Worm (Caenorhabditis elegans) whole organism, young adult: ENCODE results near the gene F44E5.17.

ENCODE experiments used
- B0019.2 ChIP-seq: fragments of 200-800 bp; sonication (Bioruptor generic); conservative IDR thresholded peaks from 2 replicates; pipeline ENCODE4 v1.3.6; 2022; ENCODE audit warnings: missing genetic modification reagents, missing genetic modification characterization, missing compliant biosample characterization
- B0035.1 ChIP-seq: sonication (generic microtip); optimal IDR thresholded peaks from 2 replicates; lab custom pipeline; 2016; ENCODE audit warnings: missing genetic modification characterization, mild to moderate bottlenecking, missing compliant biosample characterization, missing genotype, missing genetic modification reagents
- F33H1.4 ChIP-seq: fragments of 200-800 bp; sonication (Bioruptor generic); IDR thresholded peaks from 2 replicates; pipeline ENCODE4 v1.3.6; 2022; ENCODE audit warnings: missing genetic modification reagents, missing genetic modification characterization, missing compliant biosample characterization
- F52B5.7 ChIP-seq: sonication (generic microtip); optimal IDR thresholded peaks from 2 replicates; lab custom pipeline; 2016; ENCODE audit warnings: mild to moderate bottlenecking, missing genetic modification characterization, missing compliant biosample characterization
- F57A8.1 ChIP-seq: fragments of 200-800 bp; sonication (Bioruptor generic); optimal IDR thresholded peaks from 2 replicates; lab custom pipeline; 2018; ENCODE audit warnings: mild to moderate bottlenecking, missing genetic modification characterization, moderate library complexity, missing compliant biosample characterization
- F57C9.4 ChIP-seq: sonication (generic microtip); optimal IDR thresholded peaks from 2 replicates; lab custom pipeline; 2017; ENCODE audit warnings: mild to moderate bottlenecking, missing genetic modification characterization, missing compliant biosample characterization
- T07F8.4 ChIP-seq: sonication (generic microtip); optimal IDR thresholded peaks from 2 replicates; lab custom pipeline; 2016; ENCODE audit warnings: mild to moderate bottlenecking, missing genetic modification characterization, moderate library complexity, missing compliant biosample characterization
- Y67H2A.10 ChIP-seq: fragments of 200-800 bp; sonication (Bioruptor generic); conservative IDR thresholded peaks from 2 replicates; pipeline ENCODE4 v1.3.6; 2022; ENCODE audit warnings: missing genetic modification reagents, missing genetic modification characterization, missing compliant biosample characterization
- Y79H2A.3 ChIP-seq: fragments of 200-800 bp; sonication (Bioruptor generic); conservative IDR thresholded peaks from 2 replicates; pipeline ENCODE4 v1.3.6; 2022; ENCODE audit warnings: missing genetic modification reagents, missing genetic modification characterization, missing compliant biosample characterization
- Y95B8A.8 ChIP-seq: fragments of 200-800 bp; sonication (Bioruptor generic); IDR thresholded peaks from 2 replicates; pipeline ENCODE4 v1.3.6; 2022; ENCODE audit warnings: missing genetic modification reagents, missing genetic modification characterization, missing compliant biosample characterization
- ZK185.1 ChIP-seq: sonication (generic microtip); optimal IDR thresholded peaks from 2 replicates; lab custom pipeline; 2016; ENCODE audit warnings: mild to moderate bottlenecking, missing genetic modification characterization, missing compliant biosample characterization; ENCODE audit not compliant: poor library complexity, severe bottlenecking
- ama-1 ChIP-seq, 3 experiments: fragments of 150-350 bp in 1 of 3; sonication (generic microtip) in 2 of 3; optimal IDR thresholded peaks; 2 replicates each; lab custom pipeline; 2014 to 2018; ENCODE audit warnings: missing biosample characterization in 2 of 3, missing genetic modification characterization in 2 of 3, missing genetic modification reagents in 2 of 3
- attf-3 ChIP-seq: fragments of 200-800 bp; sonication (Bioruptor generic); conservative IDR thresholded peaks from 2 replicates; pipeline ENCODE4 v1.3.6; 2022; ENCODE audit warnings: missing genetic modification reagents, missing genetic modification characterization, missing compliant biosample characterization
- ccch-3 ChIP-seq: fragments of 200-800 bp; sonication (Bioruptor generic); optimal IDR thresholded peaks from 2 replicates; lab custom pipeline; 2018; ENCODE audit warnings: mild to moderate bottlenecking, missing genetic modification characterization, missing compliant biosample characterization
- cebp-2 ChIP-seq: fragments of 200-800 bp; sonication (Bioruptor generic); IDR thresholded peaks from 2 replicates; pipeline ENCODE4 v1.3.6; 2022; ENCODE audit warnings: missing genetic modification characterization, missing compliant biosample characterization
- ceh-100 ChIP-seq: fragments of 200-800 bp; sonication (Bioruptor generic); IDR thresholded peaks from 2 replicates; pipeline ENCODE4 v1.3.6; 2022; ENCODE audit warnings: missing genetic modification reagents, missing genetic modification characterization, missing compliant biosample characterization
- ceh-58 ChIP-seq: fragments of 200-800 bp; sonication (Bioruptor generic); IDR thresholded peaks from 2 replicates; pipeline ENCODE4 v1.3.6; 2022; ENCODE audit warnings: missing genetic modification characterization, missing compliant biosample characterization
- ceh-91 ChIP-seq: fragments of 200-800 bp; sonication (Bioruptor generic); IDR thresholded peaks from 2 replicates; pipeline ENCODE4 v1.3.6; 2022; ENCODE audit warnings: missing genetic modification reagents, missing genetic modification characterization, missing compliant biosample characterization
- dox-1 ChIP-seq: fragments of 200-800 bp; sonication (Bioruptor generic); IDR thresholded peaks from 2 replicates; pipeline ENCODE4 v1.3.6; 2022; ENCODE audit warnings: missing genetic modification reagents, missing genetic modification characterization, missing compliant biosample characterization
- efl-1 ChIP-seq: fragments of 150-350 bp; optimal IDR thresholded peaks from 2 replicates; lab custom pipeline; 2014; ENCODE audit warnings: missing biosample characterization, missing genetic modification reagents, missing genetic modification characterization
- ets-4 ChIP-seq: fragments of 200-800 bp; sonication (Bioruptor generic); optimal IDR thresholded peaks from 2 replicates; lab custom pipeline; 2018; ENCODE audit warnings: mild to moderate bottlenecking, missing genetic modification characterization, missing compliant biosample characterization
- gei-17 ChIP-seq: fragments of 200-800 bp; sonication (Bioruptor generic); optimal IDR thresholded peaks from 2 replicates; lab custom pipeline; 2018; ENCODE audit warnings: mild to moderate bottlenecking, missing genetic modification characterization, missing compliant biosample characterization
- hlh-12 ChIP-seq: sonication (generic microtip); optimal IDR thresholded peaks from 2 replicates; lab custom pipeline; 2016; ENCODE audit warnings: missing genetic modification characterization, missing compliant biosample characterization
- hmg-1.2 ChIP-seq: fragments of 200-800 bp; sonication (Bioruptor generic); IDR thresholded peaks from 2 replicates; pipeline ENCODE4 v1.3.6; 2022; ENCODE audit warnings: missing genetic modification reagents, missing genetic modification characterization, missing compliant biosample characterization
- lin-40 ChIP-seq: sonication (generic microtip); optimal IDR thresholded peaks from 2 replicates; lab custom pipeline; 2016; ENCODE audit warnings: missing genetic modification characterization, mild to moderate bottlenecking, missing compliant biosample characterization, missing genotype, missing genetic modification reagents
- madf-6 ChIP-seq: fragments of 200-800 bp; sonication (Bioruptor generic); IDR thresholded peaks from 2 replicates; pipeline ENCODE4 v1.3.6; 2022; ENCODE audit warnings: missing genetic modification reagents, missing genetic modification characterization, missing compliant biosample characterization
- madf-8 ChIP-seq: fragments of 200-800 bp; sonication (Bioruptor generic); conservative IDR thresholded peaks from 2 replicates; pipeline ENCODE4 v1.3.6; 2022; ENCODE audit warnings: missing genetic modification reagents, missing genetic modification characterization, missing compliant biosample characterization
- mcd-1 ChIP-seq: fragments of 200-800 bp; sonication (Bioruptor generic); IDR thresholded peaks from 2 replicates; pipeline ENCODE4 v1.3.6; 2022; ENCODE audit warnings: missing genetic modification reagents, missing genetic modification characterization, missing compliant biosample characterization
- mes-4 ChIP-seq: sonication (generic microtip); optimal IDR thresholded peaks from 2 replicates; lab custom pipeline; 2016; ENCODE audit warnings: missing genotype, missing genetic modification characterization, missing compliant biosample characterization
- nfya-1 ChIP-seq: sonication (generic microtip); optimal IDR thresholded peaks from 2 replicates; lab custom pipeline; 2017; ENCODE audit warnings: antibody characterized with exemption, missing compliant biosample characterization, missing genetic modification characterization, borderline replicate concordance; ENCODE audit not compliant: insufficient read depth
- nfya-2 ChIP-seq: fragments of 200-800 bp; sonication (Bioruptor generic); IDR thresholded peaks from 2 replicates; pipeline ENCODE4 v1.3.6; 2022; ENCODE audit warnings: missing genetic modification reagents, missing genetic modification characterization, missing compliant biosample characterization
- nhr-179 ChIP-seq: sonication (generic microtip); optimal IDR thresholded peaks from 2 replicates; lab custom pipeline; 2016; ENCODE audit warnings: mild to moderate bottlenecking, missing genetic modification characterization, missing compliant biosample characterization
- nhr-27 ChIP-seq: fragments of 200-800 bp; sonication (Bioruptor generic); optimal IDR thresholded peaks from 2 replicates; lab custom pipeline; 2018; ENCODE audit warnings: mild to moderate bottlenecking, missing genetic modification characterization, moderate library complexity, missing compliant biosample characterization
- pbrm-1 ChIP-seq: fragments of 200-800 bp; sonication (Bioruptor generic); IDR thresholded peaks from 2 replicates; pipeline ENCODE4 v1.3.6; 2022; ENCODE audit warnings: missing genetic modification reagents, missing genetic modification characterization, missing compliant biosample characterization
- rpc-1 ChIP-seq, 2 experiments: fragments of 150-350 bp in 1 of 2; sonication (generic microtip) in 1 of 2; optimal IDR thresholded peaks; 2 replicates each; lab custom pipeline; 2014 to 2018; ENCODE audit warnings: missing biosample characterization in 1 of 2, missing genetic modification characterization in 1 of 2, missing genetic modification reagents in 1 of 2, missing genotype in 1 of 2
- sdz-38 ChIP-seq: sonication (generic microtip); optimal IDR thresholded peaks from 2 replicates; lab custom pipeline; 2016; ENCODE audit warnings: missing genotype, missing genetic modification characterization, missing compliant biosample characterization
- snpc-3.4 ChIP-seq: sonication (generic microtip); optimal IDR thresholded peaks from 2 replicates; lab custom pipeline; 2017; ENCODE audit warnings: missing genetic modification characterization, mild to moderate bottlenecking, missing compliant biosample characterization, antibody characterized with exemption, moderate library complexity, missing genotype, missing genetic modification reagents
- snpc-4 ChIP-seq, 5 experiments: fragments of 150-350 bp in 1 of 5; sonication (generic microtip) in 4 of 5; optimal IDR thresholded peaks; 2 replicates each; lab custom pipeline; 2014 to 2018; ENCODE audit warnings: missing genetic modification characterization in 5 of 5, missing biosample characterization in 3 of 5, antibody characterized with exemption in 2 of 5, mild to moderate bottlenecking in 2 of 5, missing compliant biosample characterization in 2 of 5, missing genotype in 2 of 5, moderate library complexity in 2 of 5, missing genetic modification reagents in 1 of 5
- sptf-2 ChIP-seq: fragments of 200-800 bp; sonication (Bioruptor generic); optimal IDR thresholded peaks from 2 replicates; lab custom pipeline; 2018; ENCODE audit warnings: mild to moderate bottlenecking, missing genetic modification characterization, missing compliant biosample characterization
- tbx-9 ChIP-seq: sonication (generic microtip); optimal IDR thresholded peaks from 2 replicates; lab custom pipeline; 2016; ENCODE audit warnings: borderline replicate concordance, missing genetic modification characterization, inconsistent platforms, missing compliant biosample characterization
- unc-130 ChIP-seq: sonication (generic microtip); optimal IDR thresholded peaks from 2 replicates; lab custom pipeline; 2016; ENCODE audit warnings: missing genetic modification reagents, missing genetic modification characterization, missing compliant biosample characterization
- zfh-2 ChIP-seq: fragments of 200-800 bp; sonication (Bioruptor generic); conservative IDR thresholded peaks from 2 replicates; pipeline ENCODE4 v1.3.6; 2022; ENCODE audit warnings: missing genetic modification reagents, missing genetic modification characterization, missing compliant biosample characterization
- zim-3 ChIP-seq: sonication (generic microtip); optimal IDR thresholded peaks from 2 replicates; lab custom pipeline; 2017; ENCODE audit warnings: mild to moderate bottlenecking, missing genetic modification characterization, moderate library complexity, missing compliant biosample characterization
- ztf-22 ChIP-seq: fragments of 200-800 bp; sonication (Bioruptor generic); optimal IDR thresholded peaks from 2 replicates; lab custom pipeline; 2018; ENCODE audit warnings: mild to moderate bottlenecking, missing genetic modification characterization, moderate library complexity, missing compliant biosample characterization
- ztf-25 ChIP-seq: fragments of 200-800 bp; sonication (Bioruptor generic); IDR thresholded peaks from 2 replicates; pipeline ENCODE4 v1.3.6; 2022; ENCODE audit warnings: missing genetic modification reagents, missing genetic modification characterization, missing compliant biosample characterization
- ztf-28 ChIP-seq: fragments of 200-800 bp; sonication (Bioruptor generic); IDR thresholded peaks from 2 replicates; pipeline ENCODE4 v1.3.6; 2022; ENCODE audit warnings: missing genetic modification reagents, missing genetic modification characterization, missing compliant biosample characterization

Gene F44E5.17

ce11 chrII:11726470-11727106 is 21.8 kb downstream of the F44E5.17 start, which contains the start of gene F13D12.5 (continued):
- no peak for TF ChIP-seq T07F8.4 (tag; lab: Kevin White, UChicago)
- no peak for TF ChIP-seq Y95B8A.8 (GFP tag; lab: Robert Waterston, UW)
- peak; percentile 94 for TF ChIP-seq madf-6 (GFP tag; lab: Robert Waterston, UW)
- no peak for TF ChIP-seq ceh-100 (GFP tag; lab: Robert Waterston, UW)
- TF ChIP-seq madf-8 (GFP tag; lab: Robert Waterston, UW), result peak; percentile 89
- no peak for TF ChIP-seq tbx-9
- no peak for TF ChIP-seq hlh-12
- no peak for TF ChIP-seq nfya-2 (GFP tag; lab: Robert Waterston, UW)
- TF ChIP-seq gei-17, result no peak
- TF ChIP-seq snpc-3.4, result peak; percentile 71
- peak; percentile 43 for TF ChIP-seq dox-1
- peak; percentile 87 for TF ChIP-seq zfh-2
- TF ChIP-seq sptf-2, result no peak
- no peak; the same call in 1 of the 2 replicates for TF ChIP-seq pbrm-1 (GFP tag; lab: Robert Waterston, UW)
- TF ChIP-seq unc-130 (GFP tag; lab: Kevin White, UChicago), result peak; percentile 37
- TF ChIP-seq F33H1.4, result peak; percentile 95
- no peak for TF ChIP-seq ama-1 (optimal IDR thresholded peaks at IDR 0.05; lab: Kevin White, UChicago)
- TF ChIP-seq ama-1 (GFP tag; optimal IDR thresholded peaks at IDR 0.05; lab: Kevin White, UChicago), result no peak
- no peak for TF ChIP-seq snpc-4 (GFP tag; optimal IDR thresholded peaks at IDR 0.05; lab: Kevin White, UChicago)
- TF ChIP-seq snpc-4 (tag; optimal IDR thresholded peaks at IDR 0.05; lab: Kevin White, UChicago), result peak in 1 of 4 experiments; percentile 1
- TF ChIP-seq ztf-25 (GFP tag; lab: Robert Waterston, UW), result no peak
- no peak for TF ChIP-seq Y79H2A.3 (GFP tag; lab: Robert Waterston, UW)
- no peak for TF ChIP-seq F57C9.4
- no peak for TF ChIP-seq ceh-58 (GFP tag; lab: Robert Waterston, UW)
- TF ChIP-seq efl-1, result peak; percentile 88
- TF ChIP-seq nhr-27 (tag; lab: Kevin White, UChicago), result no peak
- no peak for TF ChIP-seq B0035.1 (tag; lab: Kevin White, UChicago)
- TF ChIP-seq mcd-1 (GFP tag; lab: Robert Waterston, UW), result peak; percentile 43; the same call in 1 of the 2 replicates
- no peak for TF ChIP-seq ccch-3 (GFP tag; lab: Kevin White, UChicago)
- no peak for TF ChIP-seq ztf-28 (GFP tag; lab: Robert Waterston, UW)
- TF ChIP-seq ceh-91 (GFP tag; lab: Robert Waterston, UW), result peak; percentile 88
- no peak for TF ChIP-seq Y67H2A.10 (GFP tag; lab: Robert Waterston, UW)
- TF ChIP-seq lin-40 (tag; lab: Kevin White, UChicago), result no peak
- no peak for TF ChIP-seq cebp-2
- TF ChIP-seq mes-4 (tag; lab: Kevin White, UChicago), result no peak
- TF ChIP-seq B0019.2 (GFP tag; lab: Robert Waterston, UW), result peak; percentile 35; the same call in 1 of the 2 replicates
- no peak for TF ChIP-seq F57A8.1
- no peak for TF ChIP-seq ZK185.1 (tag; lab: Kevin White, UChicago)
- no peak for TF ChIP-seq sdz-38 (tag; lab: Kevin White, UChicago)
- peak; percentile 51 for TF ChIP-seq attf-3
- TF ChIP-seq ets-4, result no peak
- no peak for TF ChIP-seq nfya-1 (tag; lab: Kevin White, UChicago)
- no peak for TF ChIP-seq ztf-22 (GFP tag; lab: Kevin White, UChicago)
- TF ChIP-seq F52B5.7 (tag; lab: Kevin White, UChicago), result no peak
- peak; percentile 18; the same call in 1 of the 2 replicates for TF ChIP-seq hmg-1.2 (GFP tag; lab: Robert Waterston, UW)
- TF ChIP-seq rpc-1 (optimal IDR thresholded peaks at IDR 0.05; lab: Kevin White, UChicago), result no peak
- TF ChIP-seq rpc-1 (tag; optimal IDR thresholded peaks at IDR 0.05; lab: Kevin White, UChicago), result no peak
- TF ChIP-seq zim-3, result peak; percentile 44
- TF ChIP-seq nhr-179, result no peak
